Worm (Caenorhabditis elegans): ENCODE results near the gene T13F2.4.

DNA sequence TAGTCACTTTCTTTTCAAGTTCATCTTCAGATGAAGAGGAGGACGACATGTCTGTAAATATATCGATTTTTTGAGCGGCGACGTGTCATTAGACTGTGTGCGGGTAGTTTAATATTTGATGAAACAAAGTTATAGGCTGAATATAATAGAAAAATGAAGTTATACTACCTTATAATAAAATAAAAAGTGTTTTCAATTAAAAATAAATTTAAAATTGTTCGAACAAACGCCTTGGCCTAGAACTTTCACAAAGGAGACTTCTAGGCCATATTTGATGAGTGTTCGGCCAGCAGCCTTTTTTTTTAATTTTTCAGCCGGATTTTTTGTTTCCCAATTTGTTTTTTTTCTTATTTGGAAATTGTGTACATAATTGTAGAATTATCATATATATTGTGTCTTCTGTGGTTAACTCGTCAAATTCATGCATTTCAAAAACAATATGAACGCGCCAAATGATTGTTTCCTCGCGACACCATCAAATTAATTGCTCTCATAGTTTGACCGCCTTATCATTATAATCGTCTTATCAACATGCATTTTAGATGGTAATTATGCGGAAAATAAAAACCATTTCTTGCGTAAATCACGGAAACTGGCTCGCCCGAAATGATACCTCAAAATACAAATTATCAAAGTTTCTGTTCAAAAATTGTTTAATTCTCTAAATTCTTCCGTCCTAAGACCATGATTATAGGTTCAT, 7.9 kb downstream of the T13F2.4 start, which contains the start of gene T13F2.2:
- TF ChIP-seq efl-1 (optimal IDR thresholded peaks at IDR 0.05) = peak in 1 of 2 experiments; percentile 18
- peak in 1 of 2 experiments; percentile 53 for TF ChIP-seq efl-1 (GFP tag; optimal IDR thresholded peaks at IDR 0.05 in 1 of 2)
- no peak for TF ChIP-seq ces-1 (GFP tag; optimal IDR thresholded peaks at IDR 0.05)
- no peak for TF ChIP-seq mab-9 (GFP tag; IDR thresholded peaks at IDR 0.05)
- TF ChIP-seq lin-39 (tag; optimal IDR thresholded peaks at IDR 0.05) = no peak
- no peak for TF ChIP-seq nhr-237 (tag; optimal IDR thresholded peaks at IDR 0.05)
- TF ChIP-seq aly-2 (tag; optimal IDR thresholded peaks at IDR 0.05) = no peak
- no peak for TF ChIP-seq egl-27 (tag; optimal IDR thresholded peaks at IDR 0.05)
- no peak for TF ChIP-seq unc-62 (GFP tag; optimal IDR thresholded peaks at IDR 0.05)
- no peak for TF ChIP-seq unc-98 (GFP tag; IDR thresholded peaks at IDR 0.05)
- no peak for TF ChIP-seq sox-4 (tag; optimal IDR thresholded peaks at IDR 0.05)
- no peak for TF ChIP-seq fkh-8 (tag; optimal IDR thresholded peaks at IDR 0.05)
- no peak for TF ChIP-seq mep-1 (tag; optimal IDR thresholded peaks at IDR 0.05)
